Fruit fly (Drosophila melanogaster) whole organism, embryonic: Measurements from ENCODE around the gene Cyp312a1.
A peak's percentile ranks its signal among the peaks of the same experiment; 100 is the strongest.

Source experiments
- Atf6 ChIP-seq: fragments of 200-800 bp; sonication (Bioruptor generic); IDR thresholded peaks from 2 replicates; pipeline ENCODE4 v1.3.6; 2022; ENCODE audit warnings: missing biosample characterization, missing genetic modification characterization
- Bdp1 ChIP-seq: fragments of 200-800 bp; sonication (Bioruptor generic); optimal IDR thresholded peaks from 3 replicates; lab custom pipeline; 2016; ENCODE audit warnings: missing biosample characterization, missing genetic modification characterization
- CG10147 ChIP-seq: fragments of 200-800 bp; sonication (Bioruptor generic); optimal IDR thresholded peaks from 2 replicates; lab custom pipeline; 2019; ENCODE audit warnings: missing biosample characterization, mild to moderate bottlenecking, missing genetic modification characterization, moderate library complexity
- CG10366 ChIP-seq: fragments of 200-800 bp; sonication (Bioruptor generic); IDR thresholded peaks from 2 replicates; pipeline ENCODE4 v1.3.6; 2022; ENCODE audit warnings: missing biosample characterization, missing genetic modification characterization
- CG10462 ChIP-seq: fragments of 200-800 bp; sonication (Bioruptor generic); optimal IDR thresholded peaks from 2 replicates; lab custom pipeline; 2016; ENCODE audit warnings: missing biosample characterization, missing genetic modification characterization
- CG12104 ChIP-seq: fragments of 200-800 bp; sonication (Bioruptor generic); optimal IDR thresholded peaks from 3 replicates; lab custom pipeline; 2016; ENCODE audit warnings: missing biosample characterization, missing genetic modification characterization
- CG13624 ChIP-seq: fragments of 200-800 bp; sonication (Bioruptor generic); optimal IDR thresholded peaks from 2 replicates; lab custom pipeline; 2016; ENCODE audit warnings: missing biosample characterization, missing genetic modification characterization
- CG14667 ChIP-seq: fragments of 200-800 bp; sonication (Bioruptor generic); IDR thresholded peaks from 2 replicates; pipeline ENCODE4 v1.3.6; 2022; ENCODE audit warnings: missing biosample characterization, missing genetic modification characterization
- CG16779 ChIP-seq: fragments of 200-800 bp; sonication (Bioruptor generic); IDR thresholded peaks from 2 replicates; pipeline ENCODE4 v1.3.6; 2022; ENCODE audit warnings: missing biosample characterization, missing genetic modification characterization
- CG16813 ChIP-seq: fragments of 200-800 bp; sonication (Bioruptor generic); IDR thresholded peaks from 3 replicates; pipeline ENCODE4 v1.3.6; 2022; ENCODE audit warnings: missing biosample characterization, missing genetic modification characterization; ENCODE audit not compliant: partially characterized antibody
- CG16815 ChIP-seq: fragments of 200-800 bp; sonication (Bioruptor generic); optimal IDR thresholded peaks from 3 replicates; lab custom pipeline; 2017; ENCODE audit warnings: missing biosample characterization, mild to moderate bottlenecking, missing genetic modification characterization
- CG17568 ChIP-seq: fragments of 200-800 bp; sonication (Bioruptor generic); optimal IDR thresholded peaks from 2 replicates; lab custom pipeline; 2018; ENCODE audit warnings: missing biosample characterization, mild to moderate bottlenecking, missing genetic modification characterization, moderate library complexity
- CG17802 ChIP-seq: fragments of 200-800 bp; sonication (Bioruptor generic); optimal IDR thresholded peaks from 2 replicates; lab custom pipeline; 2018; ENCODE audit warnings: missing biosample characterization, mild to moderate bottlenecking, missing genetic modification characterization, moderate library complexity
- CG17829 ChIP-seq: fragments of 200-800 bp; optimal IDR thresholded peaks from 2 replicates; lab custom pipeline; 2019; ENCODE audit warnings: missing biosample characterization, mild to moderate bottlenecking, missing genetic modification characterization, moderate library complexity
- CG2129 ChIP-seq: fragments of 200-800 bp; sonication (Bioruptor generic); IDR thresholded peaks from 2 replicates; pipeline ENCODE4 v1.3.6; 2022; ENCODE audit warnings: missing biosample characterization, missing genetic modification characterization; ENCODE audit not compliant: partially characterized antibody
- CG31365 ChIP-seq: fragments of 200-800 bp; sonication (Bioruptor generic); optimal IDR thresholded peaks from 2 replicates; lab custom pipeline; 2018; ENCODE audit warnings: missing biosample characterization, mild to moderate bottlenecking, missing genetic modification characterization
- CG7745 ChIP-seq: fragments of 200-800 bp; sonication (Bioruptor generic); optimal IDR thresholded peaks from 2 replicates; lab custom pipeline; 2018; ENCODE audit warnings: missing biosample characterization, mild to moderate bottlenecking, missing genetic modification characterization, moderate library complexity
- CG7839 ChIP-seq: fragments of 200-800 bp; sonication (Bioruptor generic); optimal IDR thresholded peaks from 3 replicates; lab custom pipeline; 2018; ENCODE audit warnings: missing biosample characterization, mild to moderate bottlenecking, missing genetic modification characterization, moderate library complexity
- CG8281 ChIP-seq: fragments of 200-800 bp; sonication (Bioruptor generic); optimal IDR thresholded peaks from 2 replicates; lab custom pipeline; 2018; ENCODE audit warnings: missing biosample characterization, mild to moderate bottlenecking, missing genetic modification characterization, moderate library complexity
- CrebB ChIP-seq: fragments of 200-800 bp; sonication (Bioruptor generic); optimal IDR thresholded peaks from 3 replicates; lab custom pipeline; 2018; ENCODE audit warnings: missing biosample characterization, mild to moderate bottlenecking, missing genetic modification characterization
- Fer1 ChIP-seq: fragments of 200-800 bp; sonication (Bioruptor generic); optimal IDR thresholded peaks from 2 replicates; lab custom pipeline; 2017; ENCODE audit warnings: missing biosample characterization, mild to moderate bottlenecking, missing genetic modification characterization
- Fer3 ChIP-seq: fragments of 200-800 bp; sonication (Bioruptor generic); optimal IDR thresholded peaks from 2 replicates; lab custom pipeline; 2018; ENCODE audit warnings: missing biosample characterization, mild to moderate bottlenecking, missing genetic modification characterization, moderate library complexity
- Hr51 ChIP-seq, 2 experiments: fragments of 200-800 bp; sonication (Bioruptor generic); optimal IDR thresholded peaks; 2 replicates in 1 of 2; 3 replicates in 1 of 2; lab custom pipeline; 2016 to 2018; ENCODE audit warnings: missing biosample characterization in 2 of 2, missing genetic modification characterization in 2 of 2, mild to moderate bottlenecking in 1 of 2, moderate library complexity in 1 of 2
- Kr ChIP-seq: fragments of 200-800 bp; sonication (Bioruptor generic); optimal IDR thresholded peaks from 2 replicates; lab custom pipeline; 2017; ENCODE audit warnings: missing biosample characterization, mild to moderate bottlenecking, missing genetic modification characterization
- Mes4 ChIP-seq: fragments of 200-800 bp; sonication (Bioruptor generic); optimal IDR thresholded peaks from 2 replicates; lab custom pipeline; 2016; ENCODE audit warnings: missing biosample characterization, missing genetic modification characterization
- NC2α ChIP-seq: fragments of 200-800 bp; sonication (Bioruptor generic); optimal IDR thresholded peaks from 2 replicates; lab custom pipeline; 2016; ENCODE audit warnings: missing biosample characterization, missing genetic modification characterization
- Oli ChIP-seq: fragments of 200-800 bp; sonication (Bioruptor generic); optimal IDR thresholded peaks from 2 replicates; lab custom pipeline; 2018; ENCODE audit warnings: missing biosample characterization, mild to moderate bottlenecking, missing genetic modification characterization, moderate library complexity
- Six4 ChIP-seq: fragments of 200-800 bp; sonication (Bioruptor generic); optimal IDR thresholded peaks from 2 replicates; lab custom pipeline; 2016; ENCODE audit warnings: missing biosample characterization, missing genetic modification characterization
- Xbp1 ChIP-seq: fragments of 200-800 bp; sonication (Bioruptor generic); optimal IDR thresholded peaks from 3 replicates; lab custom pipeline; 2016; ENCODE audit warnings: missing biosample characterization, mild to moderate bottlenecking, missing genetic modification characterization
- abd-A ChIP-seq: fragments of 200-800 bp; sonication (Bioruptor generic); optimal IDR thresholded peaks from 3 replicates; lab custom pipeline; 2019; ENCODE audit warnings: missing biosample characterization, mild to moderate bottlenecking, missing genetic modification characterization, moderate library complexity
- bowl ChIP-seq: fragments of 200-800 bp; sonication (Bioruptor generic); IDR thresholded peaks from 2 replicates; pipeline ENCODE4 v1.3.6; 2022; ENCODE audit warnings: missing biosample characterization, missing genetic modification characterization
- ci ChIP-seq: fragments of 200-800 bp; sonication (Bioruptor generic); IDR thresholded peaks from 3 replicates; pipeline ENCODE4 v1.3.6; 2022; ENCODE audit warnings: missing biosample characterization, missing genetic modification characterization
- dpn ChIP-seq, 2 experiments: fragments of 200-800 bp; sonication (Bioruptor generic); optimal IDR thresholded peaks; 3 replicates each; lab custom pipeline; 2016; ENCODE audit warnings: missing biosample characterization in 2 of 2, missing genetic modification characterization in 2 of 2
- eyg ChIP-seq: fragments of 200-800 bp; sonication (Bioruptor generic); optimal IDR thresholded peaks from 3 replicates; lab custom pipeline; 2016; ENCODE audit warnings: missing biosample characterization, missing genetic modification characterization
- fd96Cb ChIP-seq: fragments of 200-800 bp; sonication (Bioruptor generic); optimal IDR thresholded peaks from 2 replicates; lab custom pipeline; 2018; ENCODE audit warnings: missing biosample characterization, mild to moderate bottlenecking, missing genetic modification characterization, moderate library complexity
- lmd ChIP-seq: fragments of 200-800 bp; sonication (Bioruptor generic); IDR thresholded peaks from 2 replicates; pipeline ENCODE4 v1.3.6; 2022; ENCODE audit warnings: missing biosample characterization, missing genetic modification characterization
- nmo ChIP-seq: fragments of 200-800 bp; sonication (Bioruptor generic); optimal IDR thresholded peaks from 2 replicates; lab custom pipeline; 2018; ENCODE audit warnings: missing biosample characterization, mild to moderate bottlenecking, missing genetic modification characterization, moderate library complexity
- oc ChIP-seq: fragments of 200-800 bp; sonication (Bioruptor generic); optimal IDR thresholded peaks from 2 replicates; lab custom pipeline; 2018; ENCODE audit warnings: missing biosample characterization, mild to moderate bottlenecking, missing genetic modification characterization, moderate library complexity
- pnt ChIP-seq: fragments of 200-800 bp; sonication (Bioruptor generic); optimal IDR thresholded peaks from 3 replicates; lab custom pipeline; 2016; ENCODE audit warnings: missing biosample characterization, missing genetic modification characterization
- ro ChIP-seq: fragments of 200-800 bp; sonication (Bioruptor generic); IDR thresholded peaks from 2 replicates; pipeline ENCODE4 v1.3.6; 2022; ENCODE audit warnings: missing biosample characterization, missing genetic modification characterization
- run ChIP-seq: fragments of 200-800 bp; sonication (Bioruptor generic); optimal IDR thresholded peaks from 3 replicates; lab custom pipeline; 2018; ENCODE audit warnings: missing biosample characterization, mild to moderate bottlenecking, missing genetic modification characterization
- schlank ChIP-seq: fragments of 200-800 bp; sonication (Bioruptor generic); optimal IDR thresholded peaks from 2 replicates; lab custom pipeline; 2018; ENCODE audit warnings: missing biosample characterization, mild to moderate bottlenecking, missing genetic modification characterization
- sens ChIP-seq: fragments of 200-800 bp; sonication (Bioruptor generic); peaks from one replicate; lab custom pipeline; 2016; ENCODE audit warnings: missing biosample characterization, missing genetic modification characterization
- slbo ChIP-seq: fragments of 200-800 bp; sonication (Bioruptor generic); IDR thresholded peaks from 2 replicates; pipeline ENCODE4 v1.3.6; 2022; ENCODE audit warnings: missing biosample characterization, missing genetic modification characterization
- tin ChIP-seq: fragments of 200-800 bp; sonication (Bioruptor generic); optimal IDR thresholded peaks from 3 replicates; lab custom pipeline; 2016; ENCODE audit warnings: missing biosample characterization, missing genetic modification characterization
- trem ChIP-seq: fragments of 200-800 bp; optimal IDR thresholded peaks from 3 replicates; lab custom pipeline; 2019; ENCODE audit warnings: missing biosample characterization, mild to moderate bottlenecking, missing genetic modification characterization, moderate library complexity
- twi ChIP-seq: fragments of 200-800 bp; optimal IDR thresholded peaks from 2 replicates; lab custom pipeline; 2019; ENCODE audit warnings: missing biosample characterization, mild to moderate bottlenecking, missing genetic modification characterization, moderate library complexity
- zen2 ChIP-seq: fragments of 200-800 bp; sonication (Bioruptor generic); IDR thresholded peaks from 3 replicates; pipeline ENCODE4 v1.3.6; 2022; ENCODE audit warnings: missing biosample characterization, missing genetic modification characterization; ENCODE audit not compliant: partially characterized antibody

The Cyp312a1 gene

DNA sequence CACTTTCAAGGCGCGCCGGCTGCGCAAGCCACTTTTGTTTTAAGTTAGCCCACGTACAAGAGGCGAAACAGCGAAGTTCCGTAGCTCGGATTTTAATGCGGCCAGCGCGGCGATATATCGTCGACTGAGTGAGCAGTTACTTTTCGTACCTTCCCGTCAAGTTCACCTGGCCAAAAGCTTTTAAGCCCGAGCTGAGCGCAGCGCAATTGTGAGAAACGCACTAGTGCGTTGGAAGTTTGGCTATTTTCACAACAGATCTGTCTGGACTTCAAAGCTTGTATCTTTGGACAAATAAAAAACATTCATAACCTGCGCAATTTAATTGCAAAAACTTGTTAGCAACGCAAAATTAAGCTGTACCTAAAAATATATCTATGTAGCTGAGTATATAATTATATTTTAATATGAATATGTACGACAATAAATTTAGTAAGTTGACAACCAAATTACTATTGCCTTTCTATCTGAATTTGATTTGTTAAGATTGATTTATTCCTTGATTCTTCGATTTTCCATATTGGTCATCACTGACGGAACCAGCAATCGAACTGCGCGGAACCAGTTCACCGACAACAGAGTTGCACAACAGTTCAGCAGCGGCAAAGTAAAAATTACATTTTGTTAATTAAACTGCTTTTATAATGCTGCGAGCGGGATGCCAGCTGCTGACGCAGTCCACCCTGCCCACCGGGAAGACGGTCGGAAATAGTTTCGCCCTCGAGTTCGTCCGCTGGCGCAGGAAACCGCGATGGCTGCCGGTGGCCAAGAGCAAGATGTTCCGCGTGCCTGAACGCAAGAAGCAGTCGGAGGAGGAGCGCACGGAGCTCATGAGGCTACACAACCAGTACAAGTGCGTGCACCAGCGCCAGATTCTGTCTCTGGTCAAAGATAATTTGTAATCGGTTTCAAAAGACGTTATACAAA lies 26.2 kb downstream of the Cyp312a1 start, which contains the start of the genes CG13698 and mRpS26 (continued):
- TF ChIP-seq CG7745 (tag; lab: Kevin White, UChicago) (no peak), oc (tag; lab: Kevin White, UChicago) (peak; percentile 59), bowl (GFP tag; lab: Robert Waterston, UW) (0 out of 2 replicates have a peak, but pooled peaks have one; percentile 24), Six4 (GFP tag; lab: Kevin White, UChicago) (peak; percentile 66), NC2α (GFP tag; lab: Kevin White, UChicago) (no peak), abd-A (tag; lab: Kevin White, UChicago) (peak; percentile 47), Bdp1 (GFP tag; lab: Kevin White, UChicago) (peak; percentile 19), CrebB (tag; lab: Kevin White, UChicago) (no peak), slbo (peak; percentile 71), CG16779 (GFP tag; lab: Robert Waterston, UW) (0 out of 2 replicates have a peak, but pooled peaks have one; percentile 41), lmd (GFP tag; lab: Robert Waterston, UW) (peak; percentile 40; the same call in 1 of the 2 replicates), twi (peak; percentile 56), dpn (GFP tag; optimal IDR thresholded peaks at IDR 0.05; lab: Kevin White, UChicago) (peak; percentile 54 to 80), tin (peak; percentile 70), CG31365 (tag; lab: Kevin White, UChicago) (no peak), CG10462 (peak; percentile 9), Atf6 (GFP tag; lab: Robert Waterston, UW) (peak; percentile 66), fd96Cb (tag; lab: Kevin White, UChicago) (peak; percentile 60), run (tag; lab: Kevin White, UChicago) (no peak), CG2129 (GFP tag; lab: Robert Waterston, UW) (no peak), CG14667 (GFP tag; lab: Robert Waterston, UW) (no peak), Hr51 (GFP tag; optimal IDR thresholded peaks at IDR 0.05; lab: Kevin White, UChicago) (peak; percentile 29 to 73), CG17568 (GFP tag; lab: Kevin White, UChicago) (peak; percentile 23), CG17829 (peak; percentile 71), Oli (peak; percentile 66), Xbp1 (peak; percentile 80), pnt (GFP tag; lab: Kevin White, UChicago) (no peak), CG8281 (tag; lab: Kevin White, UChicago) (peak; percentile 45), eyg (GFP tag; lab: Kevin White, UChicago) (no peak), CG13624 (GFP tag; lab: Kevin White, UChicago) (peak; percentile 48), CG7839 (tag; lab: Kevin White, UChicago) (peak; percentile 72), zen2 (peak; percentile 30; the same call in 1 of the 3 replicates), sens (GFP tag; lab: Kevin White, UChicago) (peak; percentile 91), CG16815 (GFP tag; lab: Kevin White, UChicago) (peak; percentile 53), CG10147 (GFP tag; lab: Kevin White, UChicago) (peak; percentile 65), ci (GFP tag; lab: Robert Waterston, UW) (peak; percentile 19; the same call in 1 of the 3 replicates), CG16813 (no peak), nmo (GFP tag; lab: Kevin White, UChicago) (peak; percentile 82), schlank (peak; percentile 34), CG10366 (GFP tag; lab: Robert Waterston, UW) (peak; percentile 49; the same call in 1 of the 2 replicates), Fer1 (GFP tag; lab: Kevin White, UChicago) (peak; percentile 71), trem (tag; lab: Kevin White, UChicago) (peak; percentile 38), ro (GFP tag; lab: Robert Waterston, UW) (no peak), CG12104 (peak; percentile 53), Mes4 (no peak), CG17802 (tag; lab: Kevin White, UChicago) (peak; percentile 24), Kr (no peak), Fer3 (tag; lab: Kevin White, UChicago) (peak; percentile 75)
